Fruit fly (Drosophila melanogaster) whole organism, larva: ENCODE data around the gene HP1b.

Experiments used
- noc ChIP-seq: fragments of 200-800 bp; sonication (Bioruptor generic); optimal IDR thresholded peaks from 3 replicates; lab custom pipeline; 2019; ENCODE audit warnings: missing biosample characterization, mild to moderate bottlenecking, missing genetic modification characterization, moderate library complexity

The HP1b gene

dm6 chrX:9119671-9120364 is 39.0 kb downstream of the HP1b start:
- TF ChIP-seq noc (tag; lab: Kevin White, UChicago): no peak

DNA sequence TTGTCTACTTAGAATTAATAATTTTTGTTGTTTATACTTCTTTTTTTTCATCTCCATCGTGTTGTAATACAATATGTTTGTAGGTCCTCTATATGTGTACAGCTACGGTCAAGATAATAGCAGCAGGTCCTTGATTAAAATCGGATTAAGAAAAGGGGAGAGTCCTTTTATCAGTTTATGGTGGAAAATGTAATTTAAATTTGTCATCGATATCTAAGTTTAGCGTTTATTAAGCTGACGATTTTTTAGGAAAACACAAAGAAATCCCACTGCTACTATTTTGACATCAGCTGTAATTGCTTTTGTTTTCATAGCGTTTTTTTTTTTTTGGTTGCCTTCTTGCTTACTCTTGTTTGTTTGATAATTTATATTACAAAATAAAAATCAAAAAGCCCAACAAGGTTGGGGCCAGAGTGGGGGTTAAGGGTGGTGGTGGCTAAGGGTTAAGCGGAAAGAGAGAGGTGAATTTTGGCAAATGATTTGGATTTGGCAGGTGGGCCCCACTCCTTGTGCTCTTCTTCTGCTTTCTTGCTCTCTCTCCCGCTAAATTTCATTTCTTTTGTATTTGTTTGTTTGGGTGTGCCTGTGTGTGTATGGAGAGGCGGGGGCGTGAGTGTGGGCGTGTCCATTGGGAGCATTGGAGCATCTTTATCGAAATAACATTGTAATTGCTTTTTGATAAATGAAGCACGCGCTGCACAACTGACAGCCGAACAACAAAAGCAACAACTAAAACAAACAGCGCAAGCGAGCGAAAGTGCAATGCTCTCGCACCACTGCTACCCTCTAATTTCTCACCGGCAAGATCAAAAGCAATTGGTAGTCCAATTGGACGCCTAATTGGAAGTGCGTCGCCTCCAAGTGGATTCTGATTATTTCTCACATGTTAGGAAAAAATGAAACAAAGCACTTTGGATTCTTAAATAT is 40.2 kb downstream of the HP1b start:
- TF ChIP-seq noc (tag; lab: Kevin White, UChicago): no peak

- TF ChIP-seq noc (tag; lab: Kevin White, UChicago): no peak
Observed at dm6 chrX:9122492-9122891, 41.6 kb downstream of the HP1b start.

DNA sequence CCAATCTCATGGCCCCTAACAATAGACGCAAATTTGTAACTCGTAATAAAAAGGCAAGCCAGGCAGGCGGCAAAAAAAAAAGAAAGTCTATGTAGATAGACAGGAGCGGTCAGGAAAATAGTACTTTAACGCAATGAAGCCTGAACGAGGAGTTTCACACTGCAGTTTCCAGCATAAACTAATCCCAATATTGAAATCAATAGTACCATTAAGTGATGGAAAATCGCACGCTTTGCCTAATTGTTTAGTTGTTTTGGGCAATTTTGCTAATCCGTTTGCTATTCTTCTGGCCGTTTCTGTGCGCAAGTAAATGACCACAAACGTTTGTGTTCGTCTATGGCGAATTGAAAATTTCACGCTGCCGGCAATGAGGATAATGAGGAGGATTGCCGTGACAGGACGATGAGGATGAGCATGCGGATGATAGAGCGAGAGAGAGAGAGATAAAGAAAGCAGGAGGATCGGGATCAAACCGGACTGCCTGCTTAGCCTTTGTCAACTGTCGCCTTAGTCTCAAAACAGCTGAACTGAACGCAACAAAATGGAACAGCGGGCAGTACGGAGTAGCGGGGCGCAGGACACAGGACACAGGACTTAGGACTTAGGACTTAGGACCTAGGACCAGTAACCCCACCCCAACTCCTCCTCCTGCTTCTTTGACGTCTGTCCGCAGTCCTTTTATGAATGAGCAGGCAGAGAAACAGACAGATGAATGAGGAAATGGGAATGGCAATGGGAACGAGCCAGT is 46.6 kb downstream of the HP1b start:
- TF ChIP-seq noc (tag; lab: Kevin White, UChicago): no peak

- TF ChIP-seq noc (tag; lab: Kevin White, UChicago): no peak
Observed at dm6 chrX:9128012-9128280, 47.1 kb downstream of the HP1b start.

DNA sequence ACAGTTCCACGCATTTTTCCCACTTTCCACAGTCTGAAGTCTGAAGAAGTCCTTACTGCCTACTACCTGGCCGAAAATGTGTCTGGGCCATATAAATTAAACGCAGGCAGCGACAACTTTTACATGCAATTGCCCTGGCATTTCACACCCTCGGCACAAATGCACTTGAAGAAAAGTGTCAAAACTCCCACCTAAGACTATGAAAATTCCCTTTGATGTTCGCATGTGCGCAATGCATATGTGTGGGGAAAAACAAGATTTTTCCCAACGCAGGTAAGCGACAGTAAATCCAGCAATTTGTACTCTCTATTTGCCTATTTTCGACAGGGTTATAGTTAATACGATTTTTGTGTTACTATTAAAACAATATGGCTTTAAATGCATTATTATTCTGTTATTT is 48.6 kb downstream of the HP1b start:
- TF ChIP-seq noc (tag; lab: Kevin White, UChicago): no peak

DNA sequence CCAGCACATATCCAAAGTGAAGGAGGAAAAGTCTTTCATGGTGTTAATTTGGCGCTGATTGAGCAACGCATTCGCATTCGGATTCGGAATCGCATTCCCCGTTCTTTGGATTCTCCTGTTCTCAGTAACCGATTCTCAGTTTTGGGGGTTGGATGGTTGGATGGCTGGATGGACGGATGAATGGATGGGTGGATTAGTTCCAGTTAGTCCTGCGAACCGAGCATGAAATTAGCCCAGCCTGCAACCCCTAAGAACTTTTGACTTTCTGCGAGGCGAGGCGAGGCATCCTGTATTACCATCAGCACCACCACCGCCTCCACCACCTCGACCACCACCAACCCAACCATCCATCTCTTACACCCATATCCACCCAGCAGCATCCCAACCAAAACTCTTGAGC is 49.4 kb downstream of the HP1b start:
- no peak for TF ChIP-seq noc (tag; lab: Kevin White, UChicago)

DNA sequence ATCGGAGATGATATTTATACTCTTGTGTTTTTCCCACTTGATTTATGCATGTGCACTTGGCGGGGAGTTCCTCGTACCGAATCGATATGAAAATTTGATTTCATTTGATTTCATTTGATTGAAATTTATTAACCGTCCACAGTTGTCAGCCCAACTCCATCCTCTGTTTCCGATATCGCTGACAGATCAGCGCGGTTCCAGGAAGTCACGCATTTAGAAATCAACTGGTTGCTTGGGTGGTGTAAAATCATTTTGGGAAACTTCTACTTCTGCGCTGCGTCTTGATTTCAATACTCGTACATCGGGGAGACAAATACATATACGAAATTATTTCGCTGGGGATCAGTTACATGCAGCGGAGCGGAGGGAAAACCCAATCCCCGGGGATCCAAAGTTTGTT is 50.7 kb downstream of the HP1b start:
- TF ChIP-seq noc (tag; lab: Kevin White, UChicago): no peak
